Fruit fly (Drosophila melanogaster) whole organism, embryonic: ENCODE results near the gene CG10311.

Experiments used
- Blimp-1 ChIP-seq: fragments of 200-800 bp; sonication (Bioruptor generic); optimal IDR thresholded peaks from 3 replicates; lab custom pipeline; 2018; ENCODE audit warnings: missing biosample characterization, missing genetic modification characterization, mild to moderate bottlenecking, moderate library complexity, missing genetic modification reagents
- BtbVII ChIP-seq: fragments of 200-800 bp; sonication (Bioruptor generic); optimal IDR thresholded peaks from 3 replicates; lab custom pipeline; 2017; ENCODE audit warnings: missing biosample characterization, mild to moderate bottlenecking, missing genetic modification characterization
- CG12071 ChIP-seq: fragments of 200-800 bp; sonication (Bioruptor generic); optimal IDR thresholded peaks from 3 replicates; lab custom pipeline; 2018; ENCODE audit warnings: missing biosample characterization, mild to moderate bottlenecking, missing genetic modification characterization
- CG1233 ChIP-seq: fragments of 200-800 bp; sonication (Bioruptor generic); optimal IDR thresholded peaks from 4 replicates; lab custom pipeline; 2018; ENCODE audit warnings: missing biosample characterization, mild to moderate bottlenecking, missing genetic modification characterization
- CG13894 ChIP-seq: fragments of 200-800 bp; sonication (Bioruptor generic); optimal IDR thresholded peaks from 3 replicates; lab custom pipeline; 2018; ENCODE audit warnings: missing biosample characterization, mild to moderate bottlenecking, missing genetic modification characterization, moderate library complexity
- CG18262 ChIP-seq: fragments of 200-800 bp; optimal IDR thresholded peaks from 3 replicates; lab custom pipeline; 2019; ENCODE audit warnings: missing biosample characterization, mild to moderate bottlenecking, missing genetic modification characterization, moderate library complexity
- CG18476 ChIP-seq: fragments of 200-800 bp; sonication (Bioruptor generic); optimal IDR thresholded peaks from 2 replicates; lab custom pipeline; 2016; ENCODE audit warnings: missing biosample characterization, mild to moderate bottlenecking, missing genetic modification characterization
- CG31441 ChIP-seq: fragments of 200-800 bp; sonication (Bioruptor generic); IDR thresholded peaks from 2 replicates; pipeline ENCODE4 v1.3.6; 2022; ENCODE audit warnings: missing biosample characterization, missing genetic modification characterization
- CG33213 ChIP-seq: fragments of 200-800 bp; sonication (Bioruptor generic); optimal IDR thresholded peaks from 3 replicates; lab custom pipeline; 2016; ENCODE audit warnings: missing biosample characterization, missing genetic modification characterization
- CG3407 ChIP-seq: fragments of 200-800 bp; sonication (Bioruptor generic); optimal IDR thresholded peaks from 2 replicates; lab custom pipeline; 2018; ENCODE audit warnings: missing biosample characterization, mild to moderate bottlenecking, missing genetic modification characterization
- CG34224 ChIP-seq: fragments of 200-800 bp; sonication (Bioruptor generic); IDR thresholded peaks from 3 replicates; pipeline ENCODE4 v1.3.6; 2022; ENCODE audit warnings: missing biosample characterization, missing genetic modification characterization; ENCODE audit not compliant: partially characterized antibody
- CG34422 ChIP-seq: fragments of 200-800 bp; sonication (Bioruptor generic); IDR thresholded peaks from 3 replicates; pipeline ENCODE4 v1.3.6; 2022; ENCODE audit warnings: missing biosample characterization, missing genetic modification characterization
- CG3995 ChIP-seq: fragments of 200-800 bp; sonication (Bioruptor generic); optimal IDR thresholded peaks from 3 replicates; lab custom pipeline; 2016; ENCODE audit warnings: missing biosample characterization, missing genetic modification characterization
- CG4282 ChIP-seq: fragments of 200-800 bp; sonication (Bioruptor generic); optimal IDR thresholded peaks from 2 replicates; lab custom pipeline; 2016; ENCODE audit warnings: missing biosample characterization, missing genetic modification characterization
- CG6683 ChIP-seq: fragments of 200-800 bp; sonication (Bioruptor generic); optimal IDR thresholded peaks from 2 replicates; lab custom pipeline; 2017; ENCODE audit warnings: missing biosample characterization, mild to moderate bottlenecking, missing genetic modification characterization, missing genetic modification reagents
- CG6854 ChIP-seq: fragments of 200-800 bp; sonication (Bioruptor generic); optimal IDR thresholded peaks from 3 replicates; lab custom pipeline; 2017; ENCODE audit warnings: missing biosample characterization, mild to moderate bottlenecking, missing genetic modification characterization
- CG7963 ChIP-seq: fragments of 200-800 bp; sonication (Bioruptor generic); IDR thresholded peaks from 3 replicates; pipeline ENCODE4 v1.3.6; 2022; ENCODE audit warnings: missing biosample characterization, missing genetic modification characterization; ENCODE audit not compliant: partially characterized antibody
- CG8359 ChIP-seq: fragments of 200-800 bp; sonication (Bioruptor generic); optimal IDR thresholded peaks from 2 replicates; lab custom pipeline; 2017; ENCODE audit warnings: missing biosample characterization, mild to moderate bottlenecking, missing genetic modification characterization, borderline replicate concordance
- CG8765 ChIP-seq: fragments of 200-800 bp; sonication (Bioruptor generic); IDR thresholded peaks from 2 replicates; pipeline ENCODE4 v1.3.6; 2022; ENCODE audit warnings: missing biosample characterization, missing genetic modification characterization
- CG9609 ChIP-seq: fragments of 200-800 bp; sonication (Bioruptor generic); optimal IDR thresholded peaks from 3 replicates; lab custom pipeline; 2016; ENCODE audit warnings: missing biosample characterization, missing genetic modification characterization
- CrebB ChIP-seq: fragments of 200-800 bp; sonication (Bioruptor generic); optimal IDR thresholded peaks from 3 replicates; lab custom pipeline; 2018; ENCODE audit warnings: missing biosample characterization, mild to moderate bottlenecking, missing genetic modification characterization
- Dfd ChIP-seq, 2 experiments: fragments of >200 bp; optimal IDR thresholded peaks; 2 replicates each; lab custom pipeline; 2017; ENCODE audit warnings: missing biosample characterization in 2 of 2, missing genetic modification characterization in 2 of 2
- Dp ChIP-seq: fragments of 200-800 bp; sonication (Bioruptor generic); optimal IDR thresholded peaks from 2 replicates; lab custom pipeline; 2018; ENCODE audit warnings: missing biosample characterization, mild to moderate bottlenecking, missing genetic modification characterization, moderate library complexity
- Drgx ChIP-seq: fragments of 200-800 bp; sonication (Bioruptor generic); IDR thresholded peaks from 2 replicates; pipeline ENCODE4 v1.3.6; 2022; ENCODE audit warnings: missing biosample characterization, missing genetic modification characterization
- HLHmδ ChIP-seq: fragments of 200-800 bp; sonication (Bioruptor generic); optimal IDR thresholded peaks from 2 replicates; lab custom pipeline; 2018; ENCODE audit warnings: missing biosample characterization, mild to moderate bottlenecking, missing genetic modification characterization, moderate library complexity
- Hr51 ChIP-seq, 2 experiments: fragments of 200-800 bp; sonication (Bioruptor generic); optimal IDR thresholded peaks; 2 replicates in 1 of 2; 3 replicates in 1 of 2; lab custom pipeline; 2016 to 2018; ENCODE audit warnings: missing biosample characterization in 2 of 2, missing genetic modification characterization in 2 of 2, mild to moderate bottlenecking in 1 of 2, moderate library complexity in 1 of 2
- Kr ChIP-seq: fragments of 200-800 bp; sonication (Bioruptor generic); optimal IDR thresholded peaks from 2 replicates; lab custom pipeline; 2017; ENCODE audit warnings: missing biosample characterization, mild to moderate bottlenecking, missing genetic modification characterization
- Tbp ChIP-seq: fragments of >200 bp; optimal IDR thresholded peaks from 2 replicates; lab custom pipeline; 2018; ENCODE audit warnings: missing biosample characterization, missing genetic modification characterization
- Vsx1 ChIP-seq: fragments of 200-800 bp; sonication (Bioruptor generic); optimal IDR thresholded peaks from 2 replicates; lab custom pipeline; 2017; ENCODE audit warnings: missing biosample characterization, mild to moderate bottlenecking, missing genetic modification characterization, missing genetic modification reagents
- Xrp1 ChIP-seq: fragments of 200-800 bp; sonication (Bioruptor generic); IDR thresholded peaks from 2 replicates; pipeline ENCODE4 v1.3.6; 2022; ENCODE audit warnings: missing biosample characterization, missing genetic modification characterization
- aop ChIP-seq: fragments of 200-800 bp; sonication (Bioruptor generic); IDR thresholded peaks from 2 replicates; pipeline ENCODE4 v1.3.6; 2022; ENCODE audit warnings: missing biosample characterization, missing genetic modification characterization
- ash1 ChIP-seq: fragments of 200-800 bp; sonication (Bioruptor generic); optimal IDR thresholded peaks from 2 replicates; lab custom pipeline; 2018; ENCODE audit warnings: missing biosample characterization, mild to moderate bottlenecking, missing genetic modification characterization
- bab2 ChIP-seq: fragments of 200-800 bp; sonication (Bioruptor generic); optimal IDR thresholded peaks from 2 replicates; lab custom pipeline; 2016; ENCODE audit warnings: missing biosample characterization, missing genetic modification characterization
- cato ChIP-seq: fragments of 200-800 bp; sonication (Bioruptor generic); optimal IDR thresholded peaks from 2 replicates; lab custom pipeline; 2016; ENCODE audit warnings: missing biosample characterization, missing genetic modification characterization, borderline replicate concordance
- chm ChIP-seq: fragments of 200-800 bp; sonication (Bioruptor generic); IDR thresholded peaks from 2 replicates; pipeline ENCODE4 v1.3.6; 2022; ENCODE audit warnings: missing biosample characterization, missing genetic modification characterization
- crol ChIP-seq: fragments of 200-800 bp; sonication (Bioruptor generic); IDR thresholded peaks from 2 replicates; pipeline ENCODE4 v1.3.6; 2022; ENCODE audit warnings: missing biosample characterization, missing genetic modification characterization
- dimm ChIP-seq: fragments of 200-800 bp; sonication (Bioruptor generic); IDR thresholded peaks from 2 replicates; pipeline ENCODE4 v1.3.6; 2022; ENCODE audit warnings: missing biosample characterization, missing genetic modification characterization
- gfzf ChIP-seq: fragments of 200-800 bp; sonication (Bioruptor generic); optimal IDR thresholded peaks from 2 replicates; lab custom pipeline; 2016; ENCODE audit warnings: missing biosample characterization, mild to moderate bottlenecking, missing genetic modification characterization, moderate library complexity
- ind ChIP-seq: fragments of 200-800 bp; sonication (Bioruptor generic); optimal IDR thresholded peaks from 3 replicates; lab custom pipeline; 2016; ENCODE audit warnings: missing biosample characterization, missing genetic modification characterization
- kah ChIP-seq: fragments of 200-800 bp; sonication (Bioruptor generic); optimal IDR thresholded peaks from 2 replicates; lab custom pipeline; 2018; ENCODE audit warnings: missing biosample characterization, mild to moderate bottlenecking, missing genetic modification characterization
- lov ChIP-seq, 2 experiments: fragments of 200-800 bp in 1 of 2; fragments of >200 bp in 1 of 2; sonication (Bioruptor generic) in 1 of 2; IDR thresholded peaks in 1 of 2; optimal IDR thresholded peaks in 1 of 2; 2 replicates in 1 of 2; 3 replicates in 1 of 2; pipeline versions ENCODE4 v1.3.6 to Lab custom; 2017 to 2022; ENCODE audit warnings: missing biosample characterization in 1 of 2, missing genetic modification characterization in 1 of 2
- nerfin-2 ChIP-seq: fragments of 200-800 bp; sonication (Bioruptor generic); IDR thresholded peaks from 2 replicates; pipeline ENCODE4 v1.3.6; 2022; ENCODE audit warnings: missing biosample characterization, missing genetic modification characterization; ENCODE audit not compliant: partially characterized antibody
- peb ChIP-seq: fragments of 200-800 bp; sonication (Bioruptor generic); IDR thresholded peaks from 2 replicates; pipeline ENCODE4 v1.3.6; 2022; ENCODE audit warnings: missing biosample characterization, missing genetic modification characterization
- phol ChIP-seq: fragments of 200-800 bp; sonication (Bioruptor generic); optimal IDR thresholded peaks from 3 replicates; lab custom pipeline; 2018; ENCODE audit warnings: missing biosample characterization, mild to moderate bottlenecking, missing genetic modification characterization, moderate library complexity
- pzg ChIP-seq: fragments of 200-800 bp; sonication (Bioruptor generic); optimal IDR thresholded peaks from 3 replicates; lab custom pipeline; 2018; ENCODE audit warnings: missing biosample characterization, mild to moderate bottlenecking, missing genetic modification characterization, moderate library complexity
- ro ChIP-seq: fragments of 200-800 bp; sonication (Bioruptor generic); IDR thresholded peaks from 2 replicates; pipeline ENCODE4 v1.3.6; 2022; ENCODE audit warnings: missing biosample characterization, missing genetic modification characterization
- run ChIP-seq: fragments of 200-800 bp; sonication (Bioruptor generic); optimal IDR thresholded peaks from 3 replicates; lab custom pipeline; 2018; ENCODE audit warnings: missing biosample characterization, mild to moderate bottlenecking, missing genetic modification characterization
- slbo ChIP-seq: fragments of 200-800 bp; sonication (Bioruptor generic); IDR thresholded peaks from 2 replicates; pipeline ENCODE4 v1.3.6; 2022; ENCODE audit warnings: missing biosample characterization, missing genetic modification characterization
- stwl ChIP-seq: fragments of 200-800 bp; sonication (Bioruptor generic); optimal IDR thresholded peaks from 3 replicates; lab custom pipeline; 2018; ENCODE audit warnings: missing biosample characterization, mild to moderate bottlenecking, missing genetic modification characterization, moderate library complexity
- zen2 ChIP-seq: fragments of 200-800 bp; sonication (Bioruptor generic); IDR thresholded peaks from 3 replicates; pipeline ENCODE4 v1.3.6; 2022; ENCODE audit warnings: missing biosample characterization, missing genetic modification characterization; ENCODE audit not compliant: partially characterized antibody

CG10311 gene

DNA sequence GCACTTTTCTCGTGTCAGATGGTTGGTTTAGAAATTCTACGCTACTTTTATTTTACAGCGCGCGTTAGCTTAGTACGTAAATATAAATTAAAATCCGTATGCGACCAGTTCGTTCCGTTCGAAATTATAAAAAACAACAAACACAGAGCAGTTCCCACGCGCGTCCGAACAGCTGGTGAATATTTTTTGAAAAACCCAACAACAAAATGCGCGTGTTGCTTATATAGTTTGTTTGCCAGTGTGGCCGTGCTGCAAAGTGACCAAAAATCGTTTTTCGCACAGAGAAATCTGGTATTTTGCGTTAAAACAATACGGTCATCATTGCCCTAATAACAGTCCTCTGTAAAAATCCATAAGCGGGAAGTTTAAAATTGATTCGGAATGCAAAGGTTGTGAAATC is 18.5 kb downstream of the CG10311 start (continued):
- TF ChIP-seq Hr51 (GFP tag; optimal IDR thresholded peaks at IDR 0.05; lab: Kevin White, UChicago) (no peak), Drgx (GFP tag; lab: Robert Waterston, UW) (no peak), CG1233 (GFP tag; lab: Kevin White, UChicago) (no peak), CG31441 (GFP tag; lab: Robert Waterston, UW) (no peak), ro (GFP tag; lab: Robert Waterston, UW) (no peak), kah (GFP tag; lab: Kevin White, UChicago) (no peak), CG34422 (no peak), crol (no peak), CG3995 (GFP tag; lab: Kevin White, UChicago) (no peak), CG3407 (GFP tag; lab: Kevin White, UChicago) (no peak), Xrp1 (GFP tag; lab: Robert Waterston, UW) (no peak), CG7963 (no peak; the same call in 2 of the 3 replicates), CG9609 (no peak), CG18476 (no peak), CG34224 (GFP tag; lab: Robert Waterston, UW) (no peak), CG4282 (GFP tag; lab: Kevin White, UChicago) (no peak), Tbp (GFP tag; lab: Kevin White, UChicago) (peak; percentile 92), CG8359 (GFP tag; lab: Kevin White, UChicago) (no peak), Dp (GFP tag; lab: Kevin White, UChicago) (peak; percentile 97), gfzf (peak; percentile 99), CrebB (tag; lab: Kevin White, UChicago) (peak; percentile 57), ash1 (GFP tag; lab: Kevin White, UChicago) (no peak), cato (no peak), phol (peak; percentile 16), CG12071 (GFP tag; lab: Kevin White, UChicago) (no peak), pzg (peak; percentile 98), Vsx1 (no peak), Blimp-1 (GFP tag; lab: Kevin White, UChicago) (no peak), dimm (GFP tag; lab: Robert Waterston, UW) (no peak), CG6683 (no peak), CG6854 (GFP tag; lab: Kevin White, UChicago) (no peak), HLHmδ (GFP tag; lab: Kevin White, UChicago) (no peak), Dfd (GFP tag; optimal IDR thresholded peaks at IDR 0.05; lab: Kevin White, UChicago) (no peak), zen2 (no peak; the same call in 2 of the 3 replicates), slbo (GFP tag; lab: Robert Waterston, UW) (no peak), ind (GFP tag; lab: Kevin White, UChicago) (no peak), BtbVII (GFP tag; lab: Kevin White, UChicago) (no peak), chm (GFP tag; lab: Robert Waterston, UW) (0 out of 2 replicates have a peak, but pooled peaks have one; percentile 34), CG33213 (GFP tag; lab: Kevin White, UChicago) (peak; percentile 29), CG18262 (no peak), Kr (no peak), CG13894 (tag; lab: Kevin White, UChicago) (no peak), stwl (tag; lab: Kevin White, UChicago) (peak; percentile 77), peb (GFP tag; lab: Robert Waterston, UW) (no peak), CG8765 (GFP tag; lab: Robert Waterston, UW) (no peak), lov (optimal IDR thresholded peaks at IDR 0.05; lab: Kevin White, UChicago) (no peak), lov (GFP tag; IDR thresholded peaks at IDR 0.05; lab: Robert Waterston, UW) (no peak), nerfin-2 (GFP tag; lab: Robert Waterston, UW) (no peak), aop (GFP tag; lab: Robert Waterston, UW) (no peak), run (tag; lab: Kevin White, UChicago) (no peak), bab2 (GFP tag; lab: Kevin White, UChicago) (no peak)
